Worm (Caenorhabditis elegans) whole organism, L3 larva: ENCODE results near the gene nhr-222.
"Not testable (repeated sequence)": the region's sequence is repeated elsewhere in the genome, so short reads cannot be mapped to it uniquely, and the experiment has no call there.

Experiments used
- ama-1 ChIP-seq: fragments of 150-350 bp; optimal IDR thresholded peaks from 2 replicates; lab custom pipeline; 2018
- fos-1 ChIP-seq: fragments of 150-350 bp; optimal IDR thresholded peaks from 2 replicates; lab custom pipeline; 2014; ENCODE audit warnings: missing biosample characterization, missing genetic modification characterization
- nhr-67 ChIP-seq: fragments of 150-350 bp; optimal IDR thresholded peaks from 2 replicates; lab custom pipeline; 2014; ENCODE audit warnings: missing biosample characterization, missing genetic modification characterization
- nhr-77 ChIP-seq: fragments of 150-350 bp; optimal IDR thresholded peaks from 2 replicates; lab custom pipeline; 2014; ENCODE audit warnings: missing biosample characterization, missing genetic modification characterization
- zag-1 ChIP-seq: fragments of 150-350 bp; optimal IDR thresholded peaks from 2 replicates; lab custom pipeline; 2014; ENCODE audit warnings: missing biosample characterization, missing genetic modification characterization
- ztf-11 ChIP-seq: fragments of 150-350 bp; optimal IDR thresholded peaks from 2 replicates; lab custom pipeline; 2014; ENCODE audit warnings: missing biosample characterization, missing genetic modification characterization

DNA sequence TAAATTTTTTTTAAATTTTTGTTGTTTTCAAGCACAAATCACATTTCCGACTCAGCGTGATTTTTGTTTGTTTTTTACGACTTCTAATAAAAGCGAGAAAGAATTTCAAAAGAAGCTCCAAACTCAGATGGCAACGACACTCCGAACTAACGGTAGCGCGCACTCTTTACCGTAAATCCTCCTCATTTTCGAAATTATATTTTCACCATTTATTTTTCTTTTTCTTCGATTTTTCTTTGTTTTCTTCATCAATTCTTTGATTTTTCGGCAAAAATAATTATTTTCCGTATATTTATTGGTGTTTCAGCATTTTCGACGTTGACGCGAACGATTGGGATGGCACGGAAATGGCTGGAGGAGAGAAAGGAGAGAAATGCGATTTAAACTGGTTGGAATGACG is 15.5 kb upstream of the nhr-222 start, which contains the start of gene T24A6.1:
- not testable (repeated sequence) for TF ChIP-seq ztf-11 (tag; lab: Kevin White, UChicago); ama-1 (lab: Kevin White, UChicago); nhr-67 (tag; lab: Kevin White, UChicago); nhr-77 (tag; lab: Kevin White, UChicago); zag-1; fos-1 (tag; lab: Kevin White, UChicago)
